Fruit fly (Drosophila melanogaster) whole organism, prepupa: ENCODE data around the gene gnu.

ENCODE experiments used
- Blimp-1 ChIP-seq: fragments of 200-800 bp; sonication (Bioruptor generic); optimal IDR thresholded peaks from 3 replicates; lab custom pipeline; 2017; ENCODE audit warnings: missing biosample characterization, missing genetic modification characterization, mild to moderate bottlenecking, moderate library complexity, missing genetic modification reagents
- CG10669 ChIP-seq: fragments of 200-800 bp; sonication (Bioruptor generic); optimal IDR thresholded peaks from 3 replicates; lab custom pipeline; 2018; ENCODE audit warnings: missing biosample characterization, mild to moderate bottlenecking, missing genetic modification characterization, moderate library complexity
- CG11762 ChIP-seq: fragments of 200-800 bp; sonication (Bioruptor generic); optimal IDR thresholded peaks from 3 replicates; lab custom pipeline; 2016; ENCODE audit warnings: missing biosample characterization, missing genetic modification characterization; ENCODE audit not compliant: insufficient read depth
- CG15336 ChIP-seq: fragments of 200-800 bp; sonication (Bioruptor generic); IDR thresholded peaks from 2 replicates; pipeline ENCODE4 v1.3.6; 2022; ENCODE audit warnings: missing biosample characterization, missing genetic modification characterization
- CG1621 ChIP-seq: fragments of 200-800 bp; sonication (Bioruptor generic); optimal IDR thresholded peaks from 3 replicates; lab custom pipeline; 2018; ENCODE audit warnings: missing biosample characterization, mild to moderate bottlenecking, missing genetic modification characterization
- CG16779 ChIP-seq: fragments of 200-800 bp; sonication (Bioruptor generic); optimal IDR thresholded peaks from 3 replicates; lab custom pipeline; 2017; ENCODE audit warnings: missing biosample characterization, mild to moderate bottlenecking, missing genetic modification characterization
- CG32006 ChIP-seq: fragments of 200-800 bp; sonication (Bioruptor generic); optimal IDR thresholded peaks from 3 replicates; lab custom pipeline; 2017; ENCODE audit warnings: missing biosample characterization, mild to moderate bottlenecking, missing genetic modification characterization
- CG34406 ChIP-seq: fragments of 200-800 bp; sonication (Bioruptor generic); optimal IDR thresholded peaks from 3 replicates; lab custom pipeline; 2016; ENCODE audit warnings: missing biosample characterization, missing genetic modification characterization
- CG3919 ChIP-seq: fragments of 200-800 bp; sonication (Bioruptor generic); optimal IDR thresholded peaks from 3 replicates; lab custom pipeline; 2016; ENCODE audit warnings: missing biosample characterization, missing genetic modification characterization
- CG6792 ChIP-seq: fragments of 200-800 bp; sonication (Bioruptor generic); optimal IDR thresholded peaks from 3 replicates; lab custom pipeline; 2016; ENCODE audit warnings: missing biosample characterization, missing genetic modification characterization
- CG6808 ChIP-seq: fragments of 200-800 bp; sonication (Bioruptor generic); optimal IDR thresholded peaks from 3 replicates; lab custom pipeline; 2017; ENCODE audit warnings: missing biosample characterization, missing genetic modification characterization, mild to moderate bottlenecking, moderate library complexity, missing genetic modification reagents
- CG6854 ChIP-seq: fragments of 200-800 bp; sonication (Bioruptor generic); optimal IDR thresholded peaks from 2 replicates; lab custom pipeline; 2017; ENCODE audit warnings: missing biosample characterization, mild to moderate bottlenecking, missing genetic modification characterization
- CG7368 ChIP-seq: fragments of 200-800 bp; sonication (Bioruptor generic); optimal IDR thresholded peaks from 3 replicates; lab custom pipeline; 2016; ENCODE audit warnings: missing biosample characterization, missing genetic modification characterization
- CG8119 ChIP-seq: fragments of 200-800 bp; sonication (Bioruptor generic); IDR thresholded peaks from 3 replicates; pipeline ENCODE4 v1.3.6; 2022; ENCODE audit warnings: missing biosample characterization, missing genetic modification characterization
- CG8319 ChIP-seq: fragments of 200-800 bp; sonication (Bioruptor generic); optimal IDR thresholded peaks from 3 replicates; lab custom pipeline; 2016; ENCODE audit warnings: missing biosample characterization, missing genetic modification characterization
- CG8632 ChIP-seq: fragments of 200-800 bp; sonication (Bioruptor generic); optimal IDR thresholded peaks from 3 replicates; lab custom pipeline; 2016; ENCODE audit warnings: missing biosample characterization, missing genetic modification characterization
- CG9139 ChIP-seq: fragments of 200-800 bp; sonication (Bioruptor generic); optimal IDR thresholded peaks from 3 replicates; lab custom pipeline; 2017; ENCODE audit warnings: missing biosample characterization, mild to moderate bottlenecking, missing genetic modification characterization
- Eip78C ChIP-seq: fragments of 200-800 bp; sonication (Bioruptor generic); peaks from one replicate; lab custom pipeline; 2016; ENCODE audit warnings: missing biosample characterization, missing genetic modification characterization
- Ets21C ChIP-seq: fragments of 200-800 bp; sonication (Bioruptor generic); optimal IDR thresholded peaks from 3 replicates; lab custom pipeline; 2016; ENCODE audit warnings: missing biosample characterization, missing genetic modification characterization
- Ets96B ChIP-seq: fragments of 200-800 bp; optimal IDR thresholded peaks from 2 replicates; lab custom pipeline; 2019; ENCODE audit warnings: missing biosample characterization, mild to moderate bottlenecking, missing genetic modification characterization, moderate library complexity
- Hr38 ChIP-seq: sonication (Bioruptor generic); optimal IDR thresholded peaks from 2 replicates; lab custom pipeline; 2016; ENCODE audit warnings: missing biosample characterization, missing genetic modification characterization
- Hr39 ChIP-seq: fragments of 200-800 bp; sonication (Bioruptor generic); optimal IDR thresholded peaks from 2 replicates; lab custom pipeline; 2016; ENCODE audit warnings: missing biosample characterization, missing genetic modification characterization
- Hr4 ChIP-seq: fragments of 200-800 bp; sonication (Bioruptor generic); optimal IDR thresholded peaks from 3 replicates; lab custom pipeline; 2016; ENCODE audit warnings: missing biosample characterization, missing genetic modification characterization
- Lpt ChIP-seq: fragments of 200-800 bp; sonication (Bioruptor generic); optimal IDR thresholded peaks from 3 replicates; lab custom pipeline; 2016; ENCODE audit warnings: missing biosample characterization, missing genetic modification characterization
- Met ChIP-seq: fragments of 200-800 bp; sonication (Bioruptor generic); optimal IDR thresholded peaks from 3 replicates; lab custom pipeline; 2016; ENCODE audit warnings: missing biosample characterization, missing genetic modification characterization
- Smox ChIP-seq: fragments of 200-800 bp; sonication (Bioruptor generic); optimal IDR thresholded peaks from 3 replicates; lab custom pipeline; 2016; ENCODE audit warnings: missing biosample characterization, missing genetic modification characterization
- Sox14 ChIP-seq: fragments of 200-800 bp; sonication (Bioruptor generic); optimal IDR thresholded peaks from 3 replicates; lab custom pipeline; 2016; ENCODE audit warnings: missing biosample characterization, missing genetic modification characterization
- Sox15 ChIP-seq: fragments of 200-800 bp; sonication (Bioruptor generic); optimal IDR thresholded peaks from 3 replicates; lab custom pipeline; 2016; ENCODE audit warnings: missing biosample characterization, missing genetic modification characterization
- achi ChIP-seq: fragments of 200-800 bp; sonication (Bioruptor generic); optimal IDR thresholded peaks from 3 replicates; lab custom pipeline; 2016; ENCODE audit warnings: missing biosample characterization, missing genetic modification characterization
- acj6 ChIP-seq: fragments of 200-800 bp; sonication (Bioruptor generic); optimal IDR thresholded peaks from 3 replicates; lab custom pipeline; 2016; ENCODE audit warnings: missing biosample characterization, missing genetic modification characterization
- cyc ChIP-seq: fragments of 200-800 bp; sonication (Bioruptor generic); optimal IDR thresholded peaks from 3 replicates; lab custom pipeline; 2016; ENCODE audit warnings: missing biosample characterization, missing genetic modification characterization
- dac ChIP-seq: fragments of 200-800 bp; sonication (Bioruptor generic); optimal IDR thresholded peaks from 2 replicates; lab custom pipeline; 2017; ENCODE audit warnings: missing biosample characterization, mild to moderate bottlenecking, missing genetic modification characterization
- dsx ChIP-seq: fragments of 200-800 bp; optimal IDR thresholded peaks from 3 replicates; lab custom pipeline; 2019; ENCODE audit warnings: missing biosample characterization, mild to moderate bottlenecking, missing genetic modification characterization, moderate library complexity; ENCODE audit not compliant: poor library complexity, severe bottlenecking
- fd59A ChIP-seq: fragments of 200-800 bp; sonication (Bioruptor generic); optimal IDR thresholded peaks from 2 replicates; lab custom pipeline; 2017; ENCODE audit warnings: missing biosample characterization, mild to moderate bottlenecking, missing genetic modification characterization, missing genetic modification reagents
- fkh ChIP-seq: fragments of 200-800 bp; sonication (Bioruptor generic); optimal IDR thresholded peaks from 3 replicates; lab custom pipeline; 2017; ENCODE audit warnings: missing biosample characterization, mild to moderate bottlenecking, missing genetic modification characterization, moderate library complexity
- lz ChIP-seq: fragments of 200-800 bp; sonication (Bioruptor generic); optimal IDR thresholded peaks from 3 replicates; lab custom pipeline; 2016; ENCODE audit warnings: missing biosample characterization, missing genetic modification characterization
- net ChIP-seq: fragments of 200-800 bp; sonication (Bioruptor generic); optimal IDR thresholded peaks from 3 replicates; lab custom pipeline; 2016; ENCODE audit warnings: missing biosample characterization, missing genetic modification characterization
- salr ChIP-seq, 2 experiments: fragments of 200-800 bp; sonication (Bioruptor generic); optimal IDR thresholded peaks; 3 replicates each; lab custom pipeline; 2016 to 2018; ENCODE audit warnings: missing biosample characterization in 2 of 2, missing genetic modification characterization in 2 of 2, mild to moderate bottlenecking in 1 of 2
- spab ChIP-seq: fragments of 200-800 bp; sonication (Bioruptor generic); optimal IDR thresholded peaks from 2 replicates; lab custom pipeline; 2017; ENCODE audit warnings: missing biosample characterization, mild to moderate bottlenecking, missing genetic modification characterization, missing genetic modification reagents
- ss ChIP-seq, 2 experiments: fragments of 200-800 bp; sonication (Bioruptor generic); optimal IDR thresholded peaks; 2 replicates in 1 of 2; 3 replicates in 1 of 2; lab custom pipeline; 2017 to 2018; ENCODE audit warnings: mild to moderate bottlenecking in 2 of 2, missing biosample characterization in 2 of 2, missing genetic modification characterization in 2 of 2, moderate library complexity in 1 of 2
- svp ChIP-seq: fragments of 200-800 bp; sonication (Bioruptor generic); peaks from one replicate; lab custom pipeline; 2016; ENCODE audit warnings: missing biosample characterization, missing genetic modification characterization
- topi ChIP-seq: fragments of 200-800 bp; sonication (Bioruptor generic); optimal IDR thresholded peaks from 3 replicates; lab custom pipeline; 2016; ENCODE audit warnings: missing biosample characterization, missing genetic modification characterization
- vri ChIP-seq: fragments of 200-800 bp; sonication (Bioruptor generic); optimal IDR thresholded peaks from 3 replicates; lab custom pipeline; 2016; ENCODE audit warnings: missing biosample characterization, mild to moderate bottlenecking, missing genetic modification characterization

The gnu gene

dm6 chr3L:14756724-14757463, 46.3 kb downstream of the gnu start (continued):
- peak; percentile 92 for TF ChIP-seq Sox14 (GFP tag; lab: Kevin White, UChicago)
- TF ChIP-seq CG3919 (GFP tag; lab: Kevin White, UChicago) = peak; percentile 94
- TF ChIP-seq CG6808 (GFP tag; lab: Kevin White, UChicago) = peak; percentile 76
- peak; percentile 88 for TF ChIP-seq topi (GFP tag; lab: Kevin White, UChicago)
- TF ChIP-seq Ets96B (tag; lab: Kevin White, UChicago) = peak; percentile 78
- peak; percentile 97 for TF ChIP-seq Eip78C
- TF ChIP-seq achi (GFP tag; lab: Kevin White, UChicago) = peak; percentile 90
- TF ChIP-seq dac = peak; percentile 93
- TF ChIP-seq CG9139 (GFP tag; lab: Kevin White, UChicago) = peak; percentile 58
- peak; percentile 91 for TF ChIP-seq Lpt (GFP tag; lab: Kevin White, UChicago)
- TF ChIP-seq CG8319 = peak; percentile 86
- peak; percentile 79 to 90 for TF ChIP-seq salr (GFP tag; optimal IDR thresholded peaks at IDR 0.05; lab: Kevin White, UChicago)
- peak; percentile 85 for TF ChIP-seq fd59A (GFP tag; lab: Kevin White, UChicago)
- peak; percentile 93 for TF ChIP-seq cyc (GFP tag; lab: Kevin White, UChicago)
- peak; percentile 91 for TF ChIP-seq CG11762 (GFP tag; lab: Kevin White, UChicago)
- TF ChIP-seq net (GFP tag; lab: Kevin White, UChicago) = peak; percentile 92
- peak; percentile 90 for TF ChIP-seq Met (GFP tag; lab: Kevin White, UChicago)
- peak; percentile 83 for TF ChIP-seq CG10669 (GFP tag; lab: Kevin White, UChicago)
- peak; percentile 92 for TF ChIP-seq lz
- TF ChIP-seq Blimp-1 (GFP tag; lab: Kevin White, UChicago) = peak; percentile 56
- TF ChIP-seq CG1621 (tag; lab: Kevin White, UChicago) = peak; percentile 80
- TF ChIP-seq CG7368 = peak; percentile 91
- TF ChIP-seq Sox15 (GFP tag; lab: Kevin White, UChicago) = peak; percentile 93
- TF ChIP-seq svp (GFP tag; lab: Kevin White, UChicago) = peak; percentile 95
- TF ChIP-seq CG32006 (GFP tag; lab: Kevin White, UChicago) = peak; percentile 95
- peak; percentile 64 for TF ChIP-seq dsx (GFP tag; lab: Kevin White, UChicago)
- peak; percentile 81 for TF ChIP-seq fkh (GFP tag; lab: Kevin White, UChicago)
- peak; percentile 89 for TF ChIP-seq acj6 (GFP tag; lab: Kevin White, UChicago)
- peak; percentile 96 for TF ChIP-seq Hr4
- peak; percentile 83 for TF ChIP-seq CG8632 (GFP tag; lab: Kevin White, UChicago)
- TF ChIP-seq CG15336 (GFP tag; lab: Robert Waterston, UW) = peak; percentile 94
- TF ChIP-seq, all 60 proteins: peak for 60

- TF ChIP-seq CG1621 (tag; lab: Kevin White, UChicago) (peak; percentile 65), CG7368 (peak; percentile 59), Hr39 (peak; percentile 89), ss (GFP tag; optimal IDR thresholded peaks at IDR 0.05; lab: Kevin White, UChicago) (peak; percentile 74 to 79), Sox15 (GFP tag; lab: Kevin White, UChicago) (peak; percentile 87), dac (peak; percentile 82), CG32006 (GFP tag; lab: Kevin White, UChicago) (peak; percentile 97), CG15336 (GFP tag; lab: Robert Waterston, UW) (peak; percentile 89), spab (GFP tag; lab: Kevin White, UChicago) (peak; percentile 79), achi (GFP tag; lab: Kevin White, UChicago) (peak; percentile 90), Smox (GFP tag; lab: Kevin White, UChicago) (peak; percentile 88), Sox14 (GFP tag; lab: Kevin White, UChicago) (peak; percentile 86), fd59A (GFP tag; lab: Kevin White, UChicago) (peak; percentile 89), cyc (GFP tag; lab: Kevin White, UChicago) (peak; percentile 83), Hr38 (no peak), CG6792 (GFP tag; lab: Kevin White, UChicago) (peak; percentile 88), CG6808 (GFP tag; lab: Kevin White, UChicago) (peak; percentile 84), Ets21C (GFP tag; lab: Kevin White, UChicago) (peak; percentile 85), topi (GFP tag; lab: Kevin White, UChicago) (peak; percentile 87), CG16779 (peak; percentile 59), CG8632 (GFP tag; lab: Kevin White, UChicago) (peak; percentile 86), fkh (GFP tag; lab: Kevin White, UChicago) (no peak), Ets96B (tag; lab: Kevin White, UChicago) (peak; percentile 77), vri (peak; percentile 20), CG34406 (GFP tag; lab: Kevin White, UChicago) (peak; percentile 81), acj6 (GFP tag; lab: Kevin White, UChicago) (peak; percentile 91), CG6854 (GFP tag; lab: Kevin White, UChicago) (peak; percentile 76), salr (GFP tag; optimal IDR thresholded peaks at IDR 0.05; lab: Kevin White, UChicago) (peak; percentile 52 to 91), CG8119 (GFP tag; lab: Robert Waterston, UW) (peak; percentile 89)
Measured at dm6 chr3L:14755951-14756723, 47.0 kb downstream of the gnu start.
